Worm (Caenorhabditis elegans) whole organism, L2 larva: ENCODE results near the gene C47G2.3.
A peak's percentile ranks its signal among the peaks of the same experiment; 100 is the strongest.

Experiments used
- C34F6.9 ChIP-seq: fragments of 150-350 bp; optimal IDR thresholded peaks from 2 replicates; lab custom pipeline; 2014; ENCODE audit warnings: missing biosample characterization, missing genetic modification characterization
- R02D3.7 ChIP-seq: fragments of 150-350 bp; optimal IDR thresholded peaks from 2 replicates; lab custom pipeline; 2014; ENCODE audit warnings: missing biosample characterization, missing genetic modification characterization
- aly-2 ChIP-seq: fragments of 150-350 bp; optimal IDR thresholded peaks from 2 replicates; lab custom pipeline; 2014; ENCODE audit warnings: missing biosample characterization, missing genetic modification characterization
- ama-1 ChIP-seq: fragments of 150-350 bp; optimal IDR thresholded peaks from 2 replicates; lab custom pipeline; 2018; ENCODE audit warnings: inconsistent platforms
- blmp-1 ChIP-seq: sonication (generic microtip); optimal IDR thresholded peaks from 2 replicates; lab custom pipeline; 2017; ENCODE audit warnings: missing genetic modification characterization, mild to moderate bottlenecking, missing compliant biosample characterization, antibody characterized with exemption, moderate library complexity; ENCODE audit not compliant: insufficient read depth
- ceh-16 ChIP-seq: fragments of 150-350 bp; optimal IDR thresholded peaks from 2 replicates; lab custom pipeline; 2014; ENCODE audit warnings: missing biosample characterization, missing genetic modification characterization
- crh-2 ChIP-seq: sonication (generic microtip); optimal IDR thresholded peaks from 2 replicates; lab custom pipeline; 2017; ENCODE audit warnings: missing biosample characterization, missing genetic modification characterization
- dmd-4 ChIP-seq: sonication (generic microtip); optimal IDR thresholded peaks from 2 replicates; lab custom pipeline; 2017; ENCODE audit warnings: missing biosample characterization, missing genetic modification characterization
- elt-1 ChIP-seq: fragments of 150-350 bp; optimal IDR thresholded peaks from 2 replicates; lab custom pipeline; 2014; ENCODE audit warnings: missing biosample characterization, missing genetic modification characterization
- elt-3 ChIP-seq: sonication (generic microtip); optimal IDR thresholded peaks from 2 replicates; lab custom pipeline; 2017; ENCODE audit warnings: missing biosample characterization, missing genetic modification characterization
- fos-1 ChIP-seq: fragments of 150-350 bp; optimal IDR thresholded peaks from 2 replicates; lab custom pipeline; 2014; ENCODE audit warnings: missing biosample characterization, missing genetic modification characterization
- gmeb-1 ChIP-seq: fragments of 150-350 bp; optimal IDR thresholded peaks from 2 replicates; lab custom pipeline; 2014; ENCODE audit warnings: missing biosample characterization, missing genetic modification characterization
- lin-39 ChIP-seq: fragments of 150-350 bp; optimal IDR thresholded peaks from 2 replicates; lab custom pipeline; 2014; ENCODE audit warnings: missing biosample characterization, missing genetic modification reagents, missing genetic modification characterization
- lsy-2 ChIP-seq, 2 experiments: fragments of 150-350 bp in 1 of 2; sonication (generic microtip) in 1 of 2; optimal IDR thresholded peaks; 2 replicates each; lab custom pipeline; 2014 to 2017; ENCODE audit warnings: missing biosample characterization in 2 of 2, missing genetic modification characterization in 2 of 2
- mbf-1 ChIP-seq: sonication (generic microtip); optimal IDR thresholded peaks from 2 replicates; lab custom pipeline; 2017; ENCODE audit warnings: missing biosample characterization, missing genetic modification characterization
- mdl-1 ChIP-seq, 2 experiments: fragments of 150-350 bp in 1 of 2; sonication (generic microtip) in 1 of 2; optimal IDR thresholded peaks; 2 replicates each; lab custom pipeline; 2017; ENCODE audit warnings: missing biosample characterization in 2 of 2, missing genetic modification characterization in 2 of 2
- nhr-10 ChIP-seq: sonication (generic microtip); optimal IDR thresholded peaks from 2 replicates; lab custom pipeline; 2017; ENCODE audit warnings: missing biosample characterization, missing genetic modification characterization
- nhr-11 ChIP-seq: fragments of 150-350 bp; optimal IDR thresholded peaks from 2 replicates; lab custom pipeline; 2014; ENCODE audit warnings: missing biosample characterization, missing genetic modification characterization
- nhr-129 ChIP-seq: fragments of 150-350 bp; optimal IDR thresholded peaks from 2 replicates; lab custom pipeline; 2014; ENCODE audit warnings: missing biosample characterization, missing genetic modification characterization
- nhr-237 ChIP-seq: fragments of 150-350 bp; optimal IDR thresholded peaks from 2 replicates; lab custom pipeline; 2014; ENCODE audit warnings: missing biosample characterization, missing genetic modification characterization
- nhr-25 ChIP-seq: fragments of 150-350 bp; sonication (generic microtip); optimal IDR thresholded peaks from 3 replicates; lab custom pipeline; 2014; ENCODE audit warnings: missing biosample characterization, missing genetic modification characterization
- nhr-6 ChIP-seq: fragments of 150-350 bp; optimal IDR thresholded peaks from 2 replicates; lab custom pipeline; 2014; ENCODE audit warnings: missing biosample characterization, missing genetic modification characterization
- nhr-77 ChIP-seq: fragments of 150-350 bp; optimal IDR thresholded peaks from 2 replicates; lab custom pipeline; 2014; ENCODE audit warnings: missing biosample characterization, missing genetic modification characterization
- peb-1 ChIP-seq: fragments of 150-350 bp; optimal IDR thresholded peaks from 2 replicates; lab custom pipeline; 2014; ENCODE audit warnings: missing biosample characterization, missing genetic modification characterization
- sma-9 ChIP-seq, 2 experiments: fragments of 150-350 bp in 1 of 2; sonication (generic microtip) in 1 of 2; optimal IDR thresholded peaks; 2 replicates each; lab custom pipeline; 2014 to 2016; ENCODE audit warnings: missing genetic modification characterization in 2 of 2, mild to moderate bottlenecking in 1 of 2, missing biosample characterization in 1 of 2, missing compliant biosample characterization in 1 of 2, missing genetic modification reagents in 1 of 2, moderate library complexity in 1 of 2
- snpc-4 ChIP-seq: fragments of 150-350 bp; optimal IDR thresholded peaks from 2 replicates; lab custom pipeline; 2014; ENCODE audit warnings: missing biosample characterization, missing genetic modification characterization
- unc-39 ChIP-seq: fragments of 150-350 bp; optimal IDR thresholded peaks from 2 replicates; lab custom pipeline; 2014; ENCODE audit warnings: missing biosample characterization, missing genetic modification characterization
- unc-55 ChIP-seq: fragments of 150-350 bp; sonication (generic microtip); optimal IDR thresholded peaks from 3 replicates; lab custom pipeline; 2014; ENCODE audit warnings: missing biosample characterization, missing genetic modification reagents, missing genetic modification characterization
- ztf-11 ChIP-seq: sonication (generic microtip); optimal IDR thresholded peaks from 2 replicates; lab custom pipeline; 2017; ENCODE audit warnings: missing biosample characterization, missing genetic modification characterization
- ztf-4 ChIP-seq: fragments of 150-350 bp; optimal IDR thresholded peaks from 2 replicates; lab custom pipeline; 2014; ENCODE audit warnings: missing biosample characterization, missing genetic modification characterization

Gene C47G2.3

DNA sequence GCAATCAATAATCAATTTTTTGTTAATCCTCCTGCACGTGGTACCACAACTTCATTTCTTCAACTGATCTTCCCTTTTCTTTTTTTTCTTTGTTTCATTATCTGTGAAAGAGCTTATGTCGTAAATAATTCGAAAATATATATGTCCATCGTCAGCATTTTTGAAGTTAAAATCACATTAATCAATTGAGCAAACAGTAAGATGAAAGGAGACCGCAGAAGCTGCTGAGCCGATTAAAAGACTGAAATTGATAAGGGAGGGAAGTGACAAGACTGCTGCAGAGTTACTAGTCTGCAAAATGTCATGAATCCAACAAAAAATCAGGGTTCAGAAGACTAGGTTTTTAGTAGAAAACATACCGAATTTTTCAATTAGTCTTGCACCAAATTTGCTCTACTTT is 6.2 kb downstream of the C47G2.3 start:
- TF ChIP-seq nhr-77 (tag; lab: Kevin White, UChicago) (no peak), fos-1 (tag; lab: Kevin White, UChicago) (peak; percentile 46)

DNA sequence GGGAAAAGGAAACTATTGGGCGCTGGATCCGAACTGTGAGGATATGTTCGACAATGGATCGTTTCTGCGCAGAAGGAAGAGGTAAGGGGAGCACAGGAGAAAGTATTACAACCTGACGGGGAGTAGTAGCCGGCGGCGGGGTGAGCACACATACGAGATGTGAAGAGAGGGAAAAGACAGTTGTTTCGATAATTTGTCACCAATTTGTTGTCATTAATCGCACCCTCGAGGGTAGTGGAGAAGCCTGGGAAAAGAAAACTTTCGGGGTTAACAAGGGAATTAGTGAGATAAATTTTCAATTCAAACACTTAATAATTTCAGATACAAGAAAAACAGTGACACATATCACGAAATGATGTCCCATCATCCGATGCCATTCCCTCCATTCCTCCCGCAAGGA is 6.9 kb downstream of the C47G2.3 start:
- no peak for TF ChIP-seq dmd-4 (tag; lab: Kevin White, UChicago)
- TF ChIP-seq mdl-1 (tag; optimal IDR thresholded peaks at IDR 0.05; lab: Kevin White, UChicago), result no peak
- TF ChIP-seq nhr-10 (tag; lab: Kevin White, UChicago), result no peak
- TF ChIP-seq unc-55 (GFP tag; lab: Kevin White, UChicago), result no peak
- TF ChIP-seq unc-39, result no peak
- no peak for TF ChIP-seq nhr-25 (tag; lab: Kevin White, UChicago)
- TF ChIP-seq nhr-237 (tag; lab: Kevin White, UChicago), result no peak
- no peak for TF ChIP-seq nhr-77 (tag; lab: Kevin White, UChicago)
- TF ChIP-seq aly-2 (tag; lab: Kevin White, UChicago), result no peak
- TF ChIP-seq lin-39 (tag; lab: Kevin White, UChicago), result no peak
- no peak for TF ChIP-seq lsy-2 (tag; optimal IDR thresholded peaks at IDR 0.05; lab: Kevin White, UChicago)
- no peak for TF ChIP-seq sma-9 (GFP tag; optimal IDR thresholded peaks at IDR 0.05; lab: Kevin White, UChicago)
- no peak for TF ChIP-seq sma-9 (tag; optimal IDR thresholded peaks at IDR 0.05; lab: Kevin White, UChicago)
- TF ChIP-seq C34F6.9, result no peak
- TF ChIP-seq, all 48 proteins: peak for 0

DNA sequence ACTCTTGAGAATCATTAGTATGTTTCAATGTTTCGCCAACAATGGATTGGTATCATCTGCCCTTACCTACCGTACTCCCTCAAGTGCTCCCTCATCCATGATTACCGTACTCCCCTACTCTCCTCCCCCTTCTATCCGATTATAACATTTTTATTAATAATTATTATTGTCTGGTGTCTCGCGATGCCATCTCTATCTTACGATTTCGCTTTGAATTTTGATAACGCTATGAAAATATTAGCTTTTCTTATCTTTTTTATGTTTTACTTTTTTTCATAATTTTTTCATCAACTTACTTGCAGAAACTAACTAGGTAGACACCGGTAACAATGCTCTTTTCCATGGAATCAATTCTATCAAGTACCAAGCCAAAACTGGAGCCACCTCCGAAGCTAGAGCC is 8.3 kb downstream of the C47G2.3 start, which contains the start of gene unc-130:
Gene unc-130 (plus strand): TSS at position 301 of the 400 bp plus-strand sequence.
- TF ChIP-seq fos-1 (tag; lab: Kevin White, UChicago), result peak; percentile 5
- no peak for TF ChIP-seq ama-1 (lab: Kevin White, UChicago)

DNA sequence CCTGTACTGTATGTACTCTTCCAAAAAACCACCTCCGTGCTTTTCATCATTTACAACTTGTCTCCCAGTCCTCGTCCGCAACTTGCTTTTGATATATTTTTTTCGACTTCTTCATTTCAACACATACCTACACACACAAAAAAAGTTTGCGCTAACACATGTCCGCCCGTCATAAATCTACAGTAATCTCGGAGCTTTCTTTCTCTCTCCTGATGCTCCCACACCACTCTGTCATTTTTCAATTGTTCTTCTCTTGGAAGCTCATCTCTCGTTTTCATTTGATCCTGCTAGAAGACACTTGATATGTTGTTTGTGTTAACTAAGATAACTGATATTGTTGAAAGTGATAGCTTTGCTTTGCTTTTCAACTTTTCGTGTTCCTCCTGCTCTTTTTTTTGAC is 8.8 kb downstream of the C47G2.3 start:
- TF ChIP-seq nhr-129 (tag; lab: Kevin White, UChicago) (peak; percentile 1), C34F6.9 (no peak), nhr-6 (no peak), lsy-2 (tag; optimal IDR thresholded peaks at IDR 0.05; lab: Kevin White, UChicago) (peak in 1 of 2 experiments; percentile 66)

DNA sequence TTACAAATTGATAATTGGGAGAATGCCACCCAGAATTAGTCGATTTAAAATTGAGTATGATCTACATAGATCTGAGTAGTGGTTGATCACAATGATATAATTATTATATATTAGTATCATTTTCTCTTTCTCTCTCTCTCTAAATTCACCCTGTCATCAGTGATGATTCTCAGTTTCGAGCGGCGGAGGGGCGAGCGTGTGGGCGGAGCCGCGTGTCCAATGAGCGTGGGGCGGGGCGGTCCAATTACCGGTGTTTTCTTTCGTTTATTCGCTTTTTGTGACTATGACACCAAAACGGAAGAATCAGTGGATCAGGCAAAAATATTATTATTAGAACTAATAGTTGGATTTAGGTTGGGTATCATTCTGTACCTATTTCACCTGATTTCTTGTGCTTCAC is 10.0 kb downstream of the C47G2.3 start:
- TF ChIP-seq sma-9 (GFP tag; optimal IDR thresholded peaks at IDR 0.05; lab: Kevin White, UChicago) (no peak), sma-9 (tag; optimal IDR thresholded peaks at IDR 0.05; lab: Kevin White, UChicago) (no peak), lsy-2 (tag; optimal IDR thresholded peaks at IDR 0.05; lab: Kevin White, UChicago) (peak in 1 of 2 experiments; percentile 36), ztf-4 (tag; lab: Kevin White, UChicago) (no peak)
- TF ChIP-seq, all 48 proteins: peak for 1

DNA sequence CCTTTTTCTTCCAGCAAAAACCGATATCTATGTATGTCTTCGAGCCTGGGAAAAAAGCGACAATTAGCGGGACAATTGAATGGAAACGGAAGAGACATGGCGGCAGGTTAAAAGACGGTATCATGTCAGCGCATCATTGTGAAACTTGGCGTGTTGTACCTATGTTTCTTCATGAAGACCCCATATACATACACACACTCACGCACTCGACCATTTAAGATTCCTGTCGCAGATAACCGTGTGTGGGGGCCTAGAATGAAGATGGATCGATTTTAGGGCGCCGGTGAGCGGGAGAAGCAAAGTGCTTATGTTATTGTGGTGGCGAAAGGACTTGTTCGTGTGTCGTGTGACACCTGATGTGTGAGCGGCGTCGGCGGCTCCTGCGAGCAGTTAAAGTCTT is 13.1 kb downstream of the C47G2.3 start:
- TF ChIP-seq ceh-16 (tag; lab: Kevin White, UChicago) (peak; percentile 84), R02D3.7 (tag; lab: Kevin White, UChicago) (no peak)

DNA sequence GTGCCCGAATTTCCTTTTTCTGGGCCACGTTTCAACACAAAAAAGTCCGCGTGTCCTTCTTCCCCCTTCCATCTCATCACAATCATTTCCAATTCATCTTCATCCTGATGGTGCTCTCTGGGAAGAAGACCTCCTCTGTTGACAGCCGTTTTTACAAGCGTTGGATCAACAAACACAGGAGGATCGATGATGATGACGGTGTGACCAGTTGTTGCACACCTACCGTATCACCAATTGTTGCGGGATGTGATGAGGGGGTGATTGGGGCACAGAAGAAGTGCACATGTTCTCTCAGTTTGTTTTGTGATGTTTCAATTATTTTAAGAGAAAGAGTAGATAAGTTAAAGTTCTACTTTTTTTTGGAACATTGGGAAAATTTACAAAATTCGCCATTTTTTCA is 14.5 kb downstream of the C47G2.3 start:
- TF ChIP-seq nhr-129 (tag; lab: Kevin White, UChicago) (peak; percentile 47), aly-2 (tag; lab: Kevin White, UChicago) (no peak)

DNA sequence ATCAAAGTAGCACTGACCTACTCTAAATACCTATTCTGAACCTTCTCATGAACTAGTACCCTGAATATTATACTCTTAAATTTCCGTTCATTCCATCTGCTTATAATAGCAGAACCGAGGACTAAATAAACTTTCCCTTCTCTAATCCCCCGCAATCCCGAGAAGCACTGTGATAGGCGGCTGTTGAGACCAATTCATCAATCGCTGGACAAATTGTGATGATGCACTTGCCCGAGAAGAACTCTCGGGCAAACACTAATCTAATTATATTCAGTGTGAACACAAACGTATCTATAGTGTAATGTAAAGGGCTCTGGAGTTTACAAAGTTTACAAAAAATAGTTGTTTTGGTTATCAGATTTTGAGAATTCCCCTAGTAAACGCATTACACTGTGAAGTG is 15.1 kb downstream of the C47G2.3 start:
- TF ChIP-seq R02D3.7 (tag; lab: Kevin White, UChicago) (no peak), elt-1 (tag; lab: Kevin White, UChicago) (no peak), snpc-4 (tag; lab: Kevin White, UChicago) (no peak), aly-2 (tag; lab: Kevin White, UChicago) (no peak), nhr-129 (tag; lab: Kevin White, UChicago) (no peak), peb-1 (tag; lab: Kevin White, UChicago) (no peak), ztf-4 (tag; lab: Kevin White, UChicago) (no peak), elt-3 (tag; lab: Kevin White, UChicago) (no peak), unc-55 (GFP tag; lab: Kevin White, UChicago) (no peak), mbf-1 (tag; lab: Kevin White, UChicago) (no peak), ztf-11 (tag; lab: Kevin White, UChicago) (no peak), blmp-1 (tag; lab: Kevin White, UChicago) (no peak), dmd-4 (tag; lab: Kevin White, UChicago) (no peak), crh-2 (tag; lab: Kevin White, UChicago) (no peak), nhr-11 (no peak), nhr-237 (tag; lab: Kevin White, UChicago) (no peak), mdl-1 (tag; optimal IDR thresholded peaks at IDR 0.05; lab: Kevin White, UChicago) (no peak), nhr-25 (tag; lab: Kevin White, UChicago) (no peak), gmeb-1 (tag; lab: Kevin White, UChicago) (no peak)
